Worm (Caenorhabditis elegans) whole organism, L4 larva: ENCODE results near the gene clec-218.

ENCODE experiments used
- D1046.2 ChIP-seq: fragments of 200-800 bp; sonication (Bioruptor generic); IDR thresholded peaks from 2 replicates; pipeline ENCODE4 v1.3.6; 2022; ENCODE audit warnings: missing genetic modification characterization, missing compliant biosample characterization
- F10B5.3 ChIP-seq: sonication (generic microtip); optimal IDR thresholded peaks from 2 replicates; lab custom pipeline; 2016; ENCODE audit warnings: mild to moderate bottlenecking, missing genetic modification characterization, missing compliant biosample characterization
- F26F4.8 ChIP-seq: fragments of 200-800 bp; sonication (Bioruptor generic); conservative IDR thresholded peaks from 2 replicates; pipeline ENCODE4 v1.3.6; 2022; ENCODE audit warnings: missing genetic modification characterization, missing compliant biosample characterization
- F49E8.2 ChIP-seq: sonication (generic microtip); optimal IDR thresholded peaks from 2 replicates; lab custom pipeline; 2016; ENCODE audit warnings: missing compliant biosample characterization, mild to moderate bottlenecking, missing genetic modification characterization, borderline replicate concordance
- R02D3.7 ChIP-seq: fragments of 150-350 bp; sonication (generic microtip); optimal IDR thresholded peaks from 3 replicates; lab custom pipeline; 2014; ENCODE audit warnings: missing biosample characterization, missing genetic modification characterization
- T20F7.1 ChIP-seq: fragments of 200-800 bp; sonication (Bioruptor generic); optimal IDR thresholded peaks from 2 replicates; lab custom pipeline; 2018; ENCODE audit warnings: mild to moderate bottlenecking, missing genetic modification characterization, missing compliant biosample characterization
- T26A8.4 ChIP-seq: fragments of 200-800 bp; sonication (Bioruptor generic); IDR thresholded peaks from 2 replicates; pipeline ENCODE4 v1.3.6; 2022; ENCODE audit warnings: missing genetic modification characterization, missing compliant biosample characterization
- Y105C5A.15 ChIP-seq: fragments of 200-800 bp; sonication (Bioruptor generic); IDR thresholded peaks from 2 replicates; pipeline ENCODE4 v1.3.6; 2022; ENCODE audit warnings: missing genetic modification characterization, missing compliant biosample characterization
- Y48G9A.11 ChIP-seq: fragments of 200-800 bp; sonication (Bioruptor generic); IDR thresholded peaks from 2 replicates; pipeline ENCODE4 v1.3.6; 2022; ENCODE audit warnings: missing genetic modification reagents, missing genetic modification characterization, missing compliant biosample characterization
- aha-1 ChIP-seq: fragments of 150-350 bp; peaks from one replicate; lab custom pipeline; 2014; ENCODE audit warnings: missing biosample characterization, missing genetic modification characterization
- attf-4 ChIP-seq: sonication (generic microtip); optimal IDR thresholded peaks from 3 replicates; lab custom pipeline; 2017; ENCODE audit warnings: missing biosample characterization, missing genetic modification characterization
- ceh-32 ChIP-seq: sonication (generic microtip); optimal IDR thresholded peaks from 2 replicates; lab custom pipeline; 2016; ENCODE audit warnings: mild to moderate bottlenecking, missing genetic modification characterization, missing compliant biosample characterization; ENCODE audit not compliant: poor library complexity
- ceh-82 ChIP-seq: sonication (generic microtip); optimal IDR thresholded peaks from 2 replicates; lab custom pipeline; 2017; ENCODE audit warnings: missing biosample characterization, missing genetic modification characterization
- cey-2 ChIP-seq: sonication (generic microtip); optimal IDR thresholded peaks from 3 replicates; lab custom pipeline; 2017; ENCODE audit warnings: missing genetic modification characterization, mild to moderate bottlenecking, missing compliant biosample characterization, antibody characterized with exemption, borderline replicate concordance; ENCODE audit not compliant: insufficient read depth
- ctbp-1 ChIP-seq: fragments of 200-800 bp; sonication (Bioruptor generic); IDR thresholded peaks from 2 replicates; pipeline ENCODE4 v1.3.6; 2022; ENCODE audit warnings: missing genetic modification reagents, missing genetic modification characterization, missing compliant biosample characterization
- dmd-8 ChIP-seq: fragments of 200-800 bp; sonication (Bioruptor generic); IDR thresholded peaks from 2 replicates; pipeline ENCODE4 v1.3.6; 2022; ENCODE audit warnings: missing genetic modification characterization, missing compliant biosample characterization
- dpl-1 ChIP-seq: fragments of 150-350 bp; optimal IDR thresholded peaks from 2 replicates; lab custom pipeline; 2014; ENCODE audit warnings: missing biosample characterization, missing genetic modification reagents, missing genetic modification characterization
- dve-1 ChIP-seq: sonication (generic microtip); optimal IDR thresholded peaks from 2 replicates; lab custom pipeline; 2017; ENCODE audit warnings: antibody characterized with exemption, mild to moderate bottlenecking, missing genetic modification characterization, missing compliant biosample characterization; ENCODE audit not compliant: insufficient read depth
- fkh-10 ChIP-seq: fragments of 150-350 bp; optimal IDR thresholded peaks from 2 replicates; lab custom pipeline; 2014; ENCODE audit warnings: missing biosample characterization, missing genetic modification reagents, missing genetic modification characterization
- gei-8 ChIP-seq: fragments of 200-800 bp; sonication (Bioruptor generic); optimal IDR thresholded peaks from 2 replicates; lab custom pipeline; 2018; ENCODE audit warnings: mild to moderate bottlenecking, missing genetic modification characterization, missing compliant biosample characterization
- hmg-1.1 ChIP-seq: fragments of 200-800 bp; sonication (Bioruptor generic); IDR thresholded peaks from 2 replicates; pipeline ENCODE4 v1.3.6; 2022; ENCODE audit warnings: missing genetic modification reagents, missing genetic modification characterization, missing compliant biosample characterization
- jun-1 ChIP-seq: fragments of 150-350 bp; optimal IDR thresholded peaks from 2 replicates; lab custom pipeline; 2014; ENCODE audit warnings: missing biosample characterization, missing genetic modification reagents, missing genetic modification characterization
- lin-29 ChIP-seq: fragments of 200-800 bp; sonication (Bioruptor generic); IDR thresholded peaks from 2 replicates; pipeline ENCODE4 v1.3.6; 2022; ENCODE audit warnings: missing genetic modification reagents, missing genetic modification characterization, missing compliant biosample characterization
- lin-38 ChIP-seq: fragments of 200-800 bp; sonication (Bioruptor generic); IDR thresholded peaks from 2 replicates; pipeline ENCODE4 v1.3.6; 2022; ENCODE audit warnings: missing genetic modification reagents, missing genetic modification characterization, missing compliant biosample characterization
- lin-39 ChIP-seq: fragments of 150-350 bp; optimal IDR thresholded peaks from 2 replicates; lab custom pipeline; 2014; ENCODE audit warnings: missing biosample characterization, missing genetic modification reagents, missing genetic modification characterization
- lsy-2 ChIP-seq, 2 experiments: fragments of 150-350 bp in 1 of 2; sonication (generic microtip) in 1 of 2; optimal IDR thresholded peaks; 2 replicates each; lab custom pipeline; 2014 to 2017; ENCODE audit warnings: missing biosample characterization in 2 of 2, missing genetic modification characterization in 2 of 2
- madf-9 ChIP-seq: fragments of 200-800 bp; sonication (Bioruptor generic); conservative IDR thresholded peaks from 2 replicates; pipeline ENCODE4 v1.3.6; 2022; ENCODE audit warnings: missing genetic modification reagents, missing genetic modification characterization, missing compliant biosample characterization
- mep-1 ChIP-seq: fragments of 150-350 bp; sonication (generic microtip); optimal IDR thresholded peaks from 3 replicates; lab custom pipeline; 2014; ENCODE audit warnings: missing biosample characterization, missing genetic modification characterization
- mxl-3 ChIP-seq: fragments of 200-800 bp; sonication (Bioruptor generic); optimal IDR thresholded peaks from 2 replicates; lab custom pipeline; 2018; ENCODE audit warnings: mild to moderate bottlenecking, missing genetic modification characterization, missing compliant biosample characterization
- nhr-10 ChIP-seq: fragments of 150-350 bp; optimal IDR thresholded peaks from 2 replicates; lab custom pipeline; 2014; ENCODE audit warnings: missing biosample characterization, missing genetic modification characterization
- nhr-102 ChIP-seq: sonication (generic microtip); optimal IDR thresholded peaks from 2 replicates; lab custom pipeline; 2016; ENCODE audit warnings: mild to moderate bottlenecking, missing genetic modification characterization, moderate library complexity, missing compliant biosample characterization
- nhr-111 ChIP-seq: fragments of 200-800 bp; sonication (Bioruptor generic); optimal IDR thresholded peaks from 2 replicates; lab custom pipeline; 2018; ENCODE audit warnings: mild to moderate bottlenecking, missing genetic modification characterization, missing compliant biosample characterization
- nhr-237 ChIP-seq: sonication (generic microtip); optimal IDR thresholded peaks from 2 replicates; lab custom pipeline; 2017; ENCODE audit warnings: missing biosample characterization, missing genetic modification characterization
- nhr-25 ChIP-seq: sonication (generic microtip); optimal IDR thresholded peaks from 2 replicates; lab custom pipeline; 2017; ENCODE audit warnings: missing genetic modification characterization, mild to moderate bottlenecking, missing compliant biosample characterization, antibody characterized with exemption, moderate library complexity, borderline replicate concordance; ENCODE audit not compliant: insufficient read depth
- nhr-28 ChIP-seq: fragments of 150-350 bp; optimal IDR thresholded peaks from 2 replicates; lab custom pipeline; 2014; ENCODE audit warnings: missing biosample characterization, missing genetic modification characterization
- nhr-41 ChIP-seq: fragments of 200-800 bp; sonication (Bioruptor generic); IDR thresholded peaks from 2 replicates; pipeline ENCODE4 v1.3.6; 2022; ENCODE audit warnings: missing genetic modification reagents, missing genetic modification characterization, missing compliant biosample characterization
- nhr-42 ChIP-seq: fragments of 200-800 bp; sonication (Bioruptor generic); IDR thresholded peaks from 2 replicates; pipeline ENCODE4 v1.3.6; 2022; ENCODE audit warnings: missing genetic modification characterization, missing compliant biosample characterization
- nhr-6 ChIP-seq: fragments of 150-350 bp; optimal IDR thresholded peaks from 2 replicates; lab custom pipeline; 2014; ENCODE audit warnings: missing biosample characterization, missing genetic modification characterization
- php-3 ChIP-seq: fragments of 200-800 bp; sonication (Bioruptor generic); IDR thresholded peaks from 2 replicates; pipeline ENCODE4 v1.3.6; 2022; ENCODE audit warnings: missing genetic modification reagents, missing genetic modification characterization, missing compliant biosample characterization
- pqm-1 ChIP-seq: sonication (generic microtip); optimal IDR thresholded peaks from 2 replicates; lab custom pipeline; 2017; ENCODE audit warnings: missing biosample characterization, missing genetic modification characterization
- rbr-2 ChIP-seq: sonication (generic microtip); optimal IDR thresholded peaks from 2 replicates; lab custom pipeline; 2016; ENCODE audit warnings: missing genotype, missing genetic modification characterization, missing compliant biosample characterization
- set-16 ChIP-seq: fragments of 200-800 bp; sonication (Bioruptor generic); IDR thresholded peaks from 2 replicates; pipeline ENCODE4 v1.3.6; 2022; ENCODE audit warnings: missing genetic modification reagents, missing genetic modification characterization, missing compliant biosample characterization
- skn-1 ChIP-seq: fragments of 150-350 bp; optimal IDR thresholded peaks from 2 replicates; lab custom pipeline; 2014; ENCODE audit warnings: missing biosample characterization, missing genetic modification characterization
- snpc-1.2 ChIP-seq: fragments of 200-800 bp; sonication (Bioruptor generic); IDR thresholded peaks from 2 replicates; pipeline ENCODE4 v1.3.6; 2022; ENCODE audit warnings: missing genetic modification reagents, missing genetic modification characterization, missing compliant biosample characterization
- tra-1 ChIP-seq: fragments of 200-800 bp; sonication (Bioruptor generic); IDR thresholded peaks from 2 replicates; pipeline ENCODE4 v1.3.6; 2022; ENCODE audit warnings: missing genetic modification reagents, missing genetic modification characterization, missing compliant biosample characterization
- unc-39 ChIP-seq: sonication (generic microtip); optimal IDR thresholded peaks from 2 replicates; lab custom pipeline; 2017; ENCODE audit warnings: missing biosample characterization, missing genetic modification characterization
- unc-62 ChIP-seq, 3 experiments: fragments of 150-350 bp in 1 of 3; sonication (generic microtip); optimal IDR thresholded peaks in 2 of 3; peaks in 1 of 3; 1 replicate in 1 of 3; 2 replicates in 2 of 3; lab custom pipeline; 2014 to 2017; ENCODE audit warnings: missing biosample characterization in 3 of 3, missing genetic modification characterization in 3 of 3, missing genetic modification reagents in 3 of 3, missing genotype in 1 of 3
- vab-7 ChIP-seq: fragments of 200-800 bp; sonication (Bioruptor generic); IDR thresholded peaks from 2 replicates; pipeline ENCODE4 v1.3.6; 2022; ENCODE audit warnings: missing genetic modification reagents, missing genetic modification characterization, missing compliant biosample characterization
- zfp-2 ChIP-seq: sonication (generic microtip); optimal IDR thresholded peaks from 2 replicates; lab custom pipeline; 2016; ENCODE audit warnings: mild to moderate bottlenecking, missing genetic modification characterization, missing compliant biosample characterization
- zip-11 ChIP-seq: fragments of 200-800 bp; sonication (Bioruptor generic); IDR thresholded peaks from 2 replicates; pipeline ENCODE4 v1.3.6; 2022; ENCODE audit warnings: missing genetic modification characterization, missing compliant biosample characterization
- ztf-11 ChIP-seq: fragments of 150-350 bp; optimal IDR thresholded peaks from 2 replicates; lab custom pipeline; 2014; ENCODE audit warnings: missing biosample characterization, missing genetic modification characterization

The clec-218 gene

ce11 chrV:8348959-8349389, 41.2 kb downstream of the clec-218 start (continued):
- TF ChIP-seq F49E8.2 (tag; lab: Kevin White, UChicago) (peak; percentile 96), Y105C5A.15 (GFP tag; lab: Robert Waterston, UW) (no peak), nhr-6 (tag; lab: Kevin White, UChicago) (peak; percentile 21), attf-4 (tag; lab: Kevin White, UChicago) (no peak), ceh-32 (tag; lab: Kevin White, UChicago) (peak; percentile 12), nhr-111 (GFP tag; lab: Kevin White, UChicago) (peak; percentile 74), vab-7 (GFP tag; lab: Robert Waterston, UW) (no peak; the same call in 1 of the 2 replicates), aha-1 (tag; lab: Kevin White, UChicago) (peak; percentile 76), rbr-2 (tag; lab: Kevin White, UChicago) (peak; percentile 80), nhr-10 (tag; lab: Kevin White, UChicago) (peak; percentile 19), php-3 (GFP tag; lab: Robert Waterston, UW) (no peak), zip-11 (GFP tag; lab: Robert Waterston, UW) (no peak), madf-9 (no peak), lsy-2 (tag; optimal IDR thresholded peaks at IDR 0.05; lab: Kevin White, UChicago) (peak; percentile 57 to 75), unc-39 (tag; lab: Kevin White, UChicago) (no peak), lin-39 (no peak), cey-2 (tag; lab: Kevin White, UChicago) (no peak), snpc-1.2 (GFP tag; lab: Robert Waterston, UW) (peak; percentile 94), ctbp-1 (GFP tag; lab: Robert Waterston, UW) (no peak), dmd-8 (GFP tag; lab: Robert Waterston, UW) (peak; percentile 62), hmg-1.1 (GFP tag; lab: Robert Waterston, UW) (peak; percentile 87), mep-1 (tag; lab: Kevin White, UChicago) (peak; percentile 91), nhr-25 (tag; lab: Kevin White, UChicago) (peak; percentile 82), nhr-41 (0 out of 2 replicates have a peak, but pooled peaks have one; percentile 47), lin-38 (GFP tag; lab: Robert Waterston, UW) (peak; percentile 77), zfp-2 (no peak), R02D3.7 (tag; lab: Kevin White, UChicago) (no peak), T20F7.1 (GFP tag; lab: Kevin White, UChicago) (peak; percentile 76), set-16 (GFP tag; lab: Robert Waterston, UW) (no peak; the same call in none of the 2 replicates), nhr-42 (GFP tag; lab: Robert Waterston, UW) (0 out of 2 replicates have a peak, but pooled peaks have one; percentile 71), gei-8 (GFP tag; lab: Kevin White, UChicago) (peak; percentile 54), skn-1 (tag; lab: Kevin White, UChicago) (no peak), F10B5.3 (peak; percentile 89), mxl-3 (GFP tag; lab: Kevin White, UChicago) (peak; percentile 79), dpl-1 (GFP tag; lab: Kevin White, UChicago) (peak; percentile 44), nhr-102 (tag; lab: Kevin White, UChicago) (peak; percentile 91), unc-62 (GFP tag; optimal IDR thresholded peaks at IDR 0.05 in 1 of 2; lab: Kevin White, UChicago) (no peak), unc-62 (tag; optimal IDR thresholded peaks at IDR 0.05; lab: Kevin White, UChicago) (no peak), nhr-28 (peak; percentile 74), fkh-10 (GFP tag; lab: Kevin White, UChicago) (no peak), tra-1 (GFP tag; lab: Robert Waterston, UW) (peak; percentile 49; the same call in 1 of the 2 replicates), lin-29 (GFP tag; lab: Robert Waterston, UW) (no peak), ceh-82 (tag; lab: Kevin White, UChicago) (no peak), D1046.2 (GFP tag; lab: Robert Waterston, UW) (no peak), nhr-237 (tag; lab: Kevin White, UChicago) (no peak), Y48G9A.11 (peak; percentile 71), pqm-1 (tag; lab: Kevin White, UChicago) (peak; percentile 66), dve-1 (tag; lab: Kevin White, UChicago) (peak; percentile 96), T26A8.4 (GFP tag; lab: Robert Waterston, UW) (peak; percentile 92), ztf-11 (tag; lab: Kevin White, UChicago) (no peak), jun-1 (peak; percentile 50), F26F4.8 (GFP tag; lab: Robert Waterston, UW) (no peak)
